Fruit fly (Drosophila melanogaster) whole organism: Measurements from ENCODE around the gene mol.

Source experiments
- CG8478 ChIP-seq: fragments of >200 bp; optimal IDR thresholded peaks from 2 replicates; lab custom pipeline; 2018; ENCODE audit warnings: inconsistent platforms
- Dll ChIP-seq: fragments of >200 bp; optimal IDR thresholded peaks from 2 replicates; lab custom pipeline; 2017
- EcR ChIP-seq, 2 experiments: fragments of >200 bp; optimal IDR thresholded peaks; 2 replicates each; lab custom pipeline; 2017; ENCODE audit warnings: missing biosample characterization in 2 of 2, missing genetic modification characterization in 2 of 2, missing genetic modification reagents in 2 of 2
- pan ChIP-seq: fragments of >200 bp; optimal IDR thresholded peaks from 2 replicates; lab custom pipeline; 2017
- psq ChIP-seq: fragments of >200 bp; optimal IDR thresholded peaks from 2 replicates; lab custom pipeline; 2017
- usp ChIP-seq: fragments of >200 bp; optimal IDR thresholded peaks from 2 replicates; lab custom pipeline; 2017; ENCODE audit warnings: missing biosample characterization, missing genetic modification characterization, mixed read lengths

DNA sequence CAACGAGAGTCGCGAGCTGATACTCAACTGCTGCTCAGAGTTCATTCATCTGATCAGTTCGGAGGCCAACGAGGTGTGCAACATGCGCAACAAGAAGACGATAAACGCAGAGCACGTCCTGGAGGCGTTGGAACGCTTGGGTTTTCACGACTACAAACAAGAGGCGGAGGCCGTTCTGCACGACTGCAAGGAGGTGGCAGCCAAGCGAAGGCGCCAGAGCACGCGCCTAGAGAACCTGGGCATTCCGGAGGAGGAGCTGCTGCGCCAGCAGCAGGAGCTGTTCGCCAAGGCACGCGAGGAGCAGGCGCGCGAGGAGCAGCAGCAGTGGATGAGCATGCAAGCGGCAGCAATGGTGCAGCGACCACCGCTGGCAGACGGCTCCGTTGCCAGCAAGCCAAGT lies 10.7 kb upstream of the mol start:
- TF ChIP-seq usp (GFP tag; lab: Kevin White, UChicago) (no peak), CG8478 (lab: Kevin White, UChicago) (no peak), Dll (lab: Kevin White, UChicago) (no peak), pan (no peak), psq (no peak), EcR (GFP tag; optimal IDR thresholded peaks at IDR 0.05; lab: Kevin White, UChicago) (no peak)
